Worm (Caenorhabditis elegans) whole organism, L4 larva: ENCODE measurements around the gene Y42G9A.3.
A peak's percentile ranks its signal among the peaks of the same experiment; 100 is the strongest.

ENCODE experiments used
- F49E8.2 ChIP-seq: sonication (generic microtip); optimal IDR thresholded peaks from 2 replicates; lab custom pipeline; 2016; ENCODE audit warnings: missing compliant biosample characterization, mild to moderate bottlenecking, missing genetic modification characterization, borderline replicate concordance
- T20F7.1 ChIP-seq: fragments of 200-800 bp; sonication (Bioruptor generic); optimal IDR thresholded peaks from 2 replicates; lab custom pipeline; 2018; ENCODE audit warnings: mild to moderate bottlenecking, missing genetic modification characterization, missing compliant biosample characterization
- T26A8.4 ChIP-seq: fragments of 200-800 bp; sonication (Bioruptor generic); IDR thresholded peaks from 2 replicates; pipeline ENCODE4 v1.3.6; 2022; ENCODE audit warnings: missing genetic modification characterization, missing compliant biosample characterization
- Y48G9A.11 ChIP-seq: fragments of 200-800 bp; sonication (Bioruptor generic); IDR thresholded peaks from 2 replicates; pipeline ENCODE4 v1.3.6; 2022; ENCODE audit warnings: missing genetic modification reagents, missing genetic modification characterization, missing compliant biosample characterization
- arid-1 ChIP-seq: fragments of 200-800 bp; sonication (Bioruptor generic); conservative IDR thresholded peaks from 2 replicates; pipeline ENCODE4 v1.3.6; 2022; ENCODE audit warnings: missing genetic modification reagents, missing genetic modification characterization, missing compliant biosample characterization
- ceh-28 ChIP-seq: fragments of 150-350 bp; optimal IDR thresholded peaks from 2 replicates; lab custom pipeline; 2014; ENCODE audit warnings: missing biosample characterization, missing genetic modification reagents, missing genetic modification characterization
- ceh-32 ChIP-seq: sonication (generic microtip); optimal IDR thresholded peaks from 2 replicates; lab custom pipeline; 2016; ENCODE audit warnings: mild to moderate bottlenecking, missing genetic modification characterization, missing compliant biosample characterization; ENCODE audit not compliant: poor library complexity
- ceh-82 ChIP-seq: sonication (generic microtip); optimal IDR thresholded peaks from 2 replicates; lab custom pipeline; 2017; ENCODE audit warnings: missing biosample characterization, missing genetic modification characterization
- ces-1 ChIP-seq: fragments of 150-350 bp; sonication (generic microtip); optimal IDR thresholded peaks from 4 replicates; lab custom pipeline; 2014; ENCODE audit warnings: missing biosample characterization, missing genetic modification reagents, missing genetic modification characterization
- ctbp-1 ChIP-seq: fragments of 200-800 bp; sonication (Bioruptor generic); IDR thresholded peaks from 2 replicates; pipeline ENCODE4 v1.3.6; 2022; ENCODE audit warnings: missing genetic modification reagents, missing genetic modification characterization, missing compliant biosample characterization
- daf-16 ChIP-seq, 3 experiments: sonication (generic microtip); optimal IDR thresholded peaks; 2 replicates each; lab custom pipeline; 2016 to 2017; ENCODE audit warnings: missing genetic modification characterization in 3 of 3, missing genetic modification reagents in 3 of 3, mild to moderate bottlenecking in 2 of 3, missing compliant biosample characterization in 2 of 3, missing biosample characterization in 1 of 3, moderate library complexity in 1 of 3
- daf-19 ChIP-seq: fragments of 200-800 bp; sonication (Bioruptor generic); conservative IDR thresholded peaks from 2 replicates; pipeline ENCODE4 v1.3.6; 2022; ENCODE audit warnings: missing genetic modification characterization, missing compliant biosample characterization
- dmd-6 ChIP-seq: fragments of 200-800 bp; sonication (Bioruptor generic); IDR thresholded peaks from 2 replicates; pipeline ENCODE4 v1.3.6; 2022; ENCODE audit warnings: missing genetic modification reagents, missing genetic modification characterization, missing compliant biosample characterization
- dpl-1 ChIP-seq: fragments of 150-350 bp; optimal IDR thresholded peaks from 2 replicates; lab custom pipeline; 2014; ENCODE audit warnings: missing biosample characterization, missing genetic modification reagents, missing genetic modification characterization
- duxl-1 ChIP-seq: sonication (generic microtip); optimal IDR thresholded peaks from 2 replicates; lab custom pipeline; 2016; ENCODE audit warnings: mild to moderate bottlenecking, missing genetic modification characterization, moderate library complexity, missing compliant biosample characterization; ENCODE audit not compliant: poor library complexity
- dve-1 ChIP-seq: sonication (generic microtip); optimal IDR thresholded peaks from 2 replicates; lab custom pipeline; 2017; ENCODE audit warnings: antibody characterized with exemption, mild to moderate bottlenecking, missing genetic modification characterization, missing compliant biosample characterization; ENCODE audit not compliant: insufficient read depth
- egl-43 ChIP-seq: fragments of 200-800 bp; sonication (Bioruptor generic); IDR thresholded peaks from 2 replicates; pipeline ENCODE4 v1.3.6; 2022; ENCODE audit warnings: missing genetic modification reagents, missing genetic modification characterization, missing compliant biosample characterization
- gei-8 ChIP-seq: fragments of 200-800 bp; sonication (Bioruptor generic); optimal IDR thresholded peaks from 2 replicates; lab custom pipeline; 2018; ENCODE audit warnings: mild to moderate bottlenecking, missing genetic modification characterization, missing compliant biosample characterization
- hlh-11 ChIP-seq: fragments of 200-800 bp; sonication (Bioruptor generic); optimal IDR thresholded peaks from 2 replicates; lab custom pipeline; 2018; ENCODE audit warnings: mild to moderate bottlenecking, missing genetic modification characterization, missing compliant biosample characterization
- hlh-30 ChIP-seq: sonication (generic microtip); optimal IDR thresholded peaks from 2 replicates; lab custom pipeline; 2017; ENCODE audit warnings: antibody characterized with exemption, mild to moderate bottlenecking, missing genetic modification characterization, missing compliant biosample characterization; ENCODE audit not compliant: insufficient read depth
- hmg-1.1 ChIP-seq: fragments of 200-800 bp; sonication (Bioruptor generic); IDR thresholded peaks from 2 replicates; pipeline ENCODE4 v1.3.6; 2022; ENCODE audit warnings: missing genetic modification reagents, missing genetic modification characterization, missing compliant biosample characterization
- jun-1 ChIP-seq: fragments of 150-350 bp; optimal IDR thresholded peaks from 2 replicates; lab custom pipeline; 2014; ENCODE audit warnings: missing biosample characterization, missing genetic modification reagents, missing genetic modification characterization
- lin-13 ChIP-seq: fragments of 150-350 bp; optimal IDR thresholded peaks from 2 replicates; lab custom pipeline; 2014; ENCODE audit warnings: missing biosample characterization, missing genetic modification reagents, missing genetic modification characterization
- lin-29 ChIP-seq: fragments of 200-800 bp; sonication (Bioruptor generic); IDR thresholded peaks from 2 replicates; pipeline ENCODE4 v1.3.6; 2022; ENCODE audit warnings: missing genetic modification reagents, missing genetic modification characterization, missing compliant biosample characterization
- lin-39 ChIP-seq: fragments of 150-350 bp; optimal IDR thresholded peaks from 2 replicates; lab custom pipeline; 2014; ENCODE audit warnings: missing biosample characterization, missing genetic modification reagents, missing genetic modification characterization
- lsy-2 ChIP-seq, 2 experiments: fragments of 150-350 bp in 1 of 2; sonication (generic microtip) in 1 of 2; optimal IDR thresholded peaks; 2 replicates each; lab custom pipeline; 2014 to 2017; ENCODE audit warnings: missing biosample characterization in 2 of 2, missing genetic modification characterization in 2 of 2
- madf-5 ChIP-seq, 2 experiments: fragments of 200-800 bp; sonication (Bioruptor generic); IDR thresholded peaks; 2 replicates each; pipeline ENCODE4 v1.3.6; 2022; ENCODE audit warnings: missing compliant biosample characterization in 2 of 2, missing genetic modification characterization in 2 of 2
- mdt-29 ChIP-seq: fragments of 200-800 bp; sonication (Bioruptor generic); IDR thresholded peaks from 2 replicates; pipeline ENCODE4 v1.3.6; 2022; ENCODE audit warnings: missing genetic modification reagents, missing genetic modification characterization, missing compliant biosample characterization
- mes-2 ChIP-seq: sonication (generic microtip); optimal IDR thresholded peaks from 2 replicates; lab custom pipeline; 2016; ENCODE audit warnings: missing genotype, mild to moderate bottlenecking, missing genetic modification characterization, missing compliant biosample characterization; ENCODE audit not compliant: poor library complexity, severe bottlenecking
- mxl-2 ChIP-seq: fragments of 200-800 bp; sonication (Bioruptor generic); conservative IDR thresholded peaks from 2 replicates; pipeline ENCODE4 v1.3.6; 2022; ENCODE audit warnings: missing genetic modification reagents, missing genetic modification characterization, missing compliant biosample characterization
- nhr-10 ChIP-seq: fragments of 150-350 bp; optimal IDR thresholded peaks from 2 replicates; lab custom pipeline; 2014; ENCODE audit warnings: missing biosample characterization, missing genetic modification characterization
- nhr-102 ChIP-seq: sonication (generic microtip); optimal IDR thresholded peaks from 2 replicates; lab custom pipeline; 2016; ENCODE audit warnings: mild to moderate bottlenecking, missing genetic modification characterization, moderate library complexity, missing compliant biosample characterization
- nhr-11 ChIP-seq: fragments of 150-350 bp; optimal IDR thresholded peaks from 2 replicates; lab custom pipeline; 2014; ENCODE audit warnings: missing biosample characterization, missing genetic modification characterization
- nhr-48 ChIP-seq: sonication (generic microtip); optimal IDR thresholded peaks from 2 replicates; lab custom pipeline; 2016; ENCODE audit warnings: mild to moderate bottlenecking, missing genetic modification characterization, missing compliant biosample characterization
- nhr-77 ChIP-seq: fragments of 150-350 bp; optimal IDR thresholded peaks from 2 replicates; lab custom pipeline; 2014; ENCODE audit warnings: missing biosample characterization, missing genetic modification characterization
- pha-4 ChIP-seq, 2 experiments: fragments of 150-350 bp in 1 of 2; fragments of 200-800 bp in 1 of 2; sonication (Bioruptor generic) in 1 of 2; IDR thresholded peaks in 1 of 2; optimal IDR thresholded peaks in 1 of 2; 2 replicates each; pipeline versions ENCODE4 v1.3.6 to Lab custom; 2014 to 2022; ENCODE audit warnings: missing genetic modification characterization in 2 of 2, missing genetic modification reagents in 2 of 2, missing biosample characterization in 1 of 2, missing compliant biosample characterization in 1 of 2
- rbr-2 ChIP-seq: sonication (generic microtip); optimal IDR thresholded peaks from 2 replicates; lab custom pipeline; 2016; ENCODE audit warnings: missing genotype, missing genetic modification characterization, missing compliant biosample characterization
- saeg-2 ChIP-seq: fragments of 200-800 bp; sonication (Bioruptor generic); IDR thresholded peaks from 2 replicates; pipeline ENCODE4 v1.3.6; 2022; ENCODE audit warnings: missing genetic modification reagents, missing genetic modification characterization, missing compliant biosample characterization
- sdz-12 ChIP-seq: fragments of 200-800 bp; sonication (Bioruptor generic); optimal IDR thresholded peaks from 2 replicates; lab custom pipeline; 2018; ENCODE audit warnings: mild to moderate bottlenecking, missing genetic modification characterization, missing compliant biosample characterization
- set-16 ChIP-seq: fragments of 200-800 bp; sonication (Bioruptor generic); IDR thresholded peaks from 2 replicates; pipeline ENCODE4 v1.3.6; 2022; ENCODE audit warnings: missing genetic modification reagents, missing genetic modification characterization, missing compliant biosample characterization
- spr-1 ChIP-seq: sonication (generic microtip); optimal IDR thresholded peaks from 2 replicates; lab custom pipeline; 2016; ENCODE audit warnings: mild to moderate bottlenecking, missing genetic modification characterization, missing compliant biosample characterization
- unc-62 ChIP-seq, 3 experiments: fragments of 150-350 bp in 1 of 3; sonication (generic microtip); optimal IDR thresholded peaks in 2 of 3; peaks in 1 of 3; 1 replicate in 1 of 3; 2 replicates in 2 of 3; lab custom pipeline; 2014 to 2017; ENCODE audit warnings: missing biosample characterization in 3 of 3, missing genetic modification characterization in 3 of 3, missing genetic modification reagents in 3 of 3, missing genotype in 1 of 3
- zfp-3 ChIP-seq: fragments of 200-800 bp; sonication (Bioruptor generic); conservative IDR thresholded peaks from 2 replicates; pipeline ENCODE4 v1.3.6; 2022; ENCODE audit warnings: missing genetic modification reagents, missing genetic modification characterization, missing compliant biosample characterization
- zip-11 ChIP-seq: fragments of 200-800 bp; sonication (Bioruptor generic); IDR thresholded peaks from 2 replicates; pipeline ENCODE4 v1.3.6; 2022; ENCODE audit warnings: missing genetic modification characterization, missing compliant biosample characterization
- ztf-7 ChIP-seq: fragments of 150-350 bp; optimal IDR thresholded peaks from 2 replicates; lab custom pipeline; 2014; ENCODE audit warnings: missing biosample characterization, missing genetic modification characterization

Y42G9A.3 gene

DNA sequence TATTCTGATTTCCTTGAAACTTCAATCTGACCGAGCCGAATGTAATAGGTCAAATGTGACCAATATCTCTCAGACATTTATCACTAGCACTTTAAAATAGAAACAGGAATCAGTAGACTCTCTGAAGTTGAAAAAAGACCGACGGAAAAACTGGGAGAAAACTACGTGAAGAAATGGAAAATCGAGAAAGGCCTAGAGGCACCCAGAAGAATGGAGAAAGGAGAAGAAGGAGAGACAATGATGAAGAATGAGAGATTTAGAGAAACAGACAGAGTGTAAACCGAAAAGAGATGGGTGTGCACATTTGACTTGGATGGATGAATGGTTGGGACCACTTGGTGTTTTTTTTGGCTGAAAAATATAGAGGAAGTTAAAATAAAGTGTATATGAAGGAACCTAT, 24.0 kb downstream of the Y42G9A.3 start (continued):
- TF ChIP-seq set-16 (GFP tag; lab: Robert Waterston, UW) (no peak), T20F7.1 (GFP tag; lab: Kevin White, UChicago) (peak; percentile 8), nhr-102 (tag; lab: Kevin White, UChicago) (no peak), zfp-3 (GFP tag; lab: Robert Waterston, UW) (0 out of 2 replicates have a peak, but pooled peaks have one; percentile 31), nhr-10 (tag; lab: Kevin White, UChicago) (no peak), gei-8 (no peak), madf-5 (GFP tag; IDR thresholded peaks at IDR 0.05; lab: Robert Waterston, UW) (no peak), jun-1 (tag; lab: Kevin White, UChicago) (no peak), Y48G9A.11 (GFP tag; lab: Robert Waterston, UW) (no peak), lin-39 (tag; lab: Kevin White, UChicago) (no peak), daf-19 (GFP tag; lab: Robert Waterston, UW) (no peak), lsy-2 (tag; optimal IDR thresholded peaks at IDR 0.05; lab: Kevin White, UChicago) (peak; percentile 18 to 67), mxl-2 (no peak), mdt-29 (GFP tag; lab: Robert Waterston, UW) (peak; percentile 62), ceh-32 (no peak), spr-1 (tag; lab: Kevin White, UChicago) (no peak), hlh-30 (tag; lab: Kevin White, UChicago) (peak; percentile 26), ctbp-1 (GFP tag; lab: Robert Waterston, UW) (0 out of 2 replicates have a peak, but pooled peaks have one; percentile 7), nhr-48 (peak; percentile 22), lin-29 (GFP tag; lab: Robert Waterston, UW) (no peak)
- TF ChIP-seq, all 104 proteins: peak for 20

- TF ChIP-seq dpl-1 (peak; percentile 74), nhr-77 (peak; percentile 72), ztf-7 (tag; lab: Kevin White, UChicago) (peak; percentile 4), hlh-11 (tag; lab: Kevin White, UChicago) (peak; percentile 56), unc-62 (GFP tag; optimal IDR thresholded peaks at IDR 0.05 in 1 of 2; lab: Kevin White, UChicago) (peak in 1 of 2 experiments; percentile 80), unc-62 (tag; optimal IDR thresholded peaks at IDR 0.05; lab: Kevin White, UChicago) (no peak), mes-2 (tag; lab: Kevin White, UChicago) (peak; percentile 79), daf-16 (GFP tag; optimal IDR thresholded peaks at IDR 0.05; lab: Kevin White, UChicago) (no peak), daf-16 (tag; optimal IDR thresholded peaks at IDR 0.05; lab: Kevin White, UChicago) (peak; percentile 22), nhr-48 (no peak), lin-29 (GFP tag; lab: Robert Waterston, UW) (no peak), duxl-1 (tag; lab: Kevin White, UChicago) (peak; percentile 5), zip-11 (GFP tag; lab: Robert Waterston, UW) (no peak), arid-1 (GFP tag; lab: Robert Waterston, UW) (no peak), hlh-30 (tag; lab: Kevin White, UChicago) (peak; percentile 37), dmd-6 (GFP tag; lab: Robert Waterston, UW) (peak; percentile 53), egl-43 (GFP tag; lab: Robert Waterston, UW) (no peak), sdz-12 (GFP tag; lab: Kevin White, UChicago) (no peak), pha-4 (GFP tag; IDR thresholded peaks at IDR 0.05; lab: Robert Waterston, UW) (no peak), pha-4 (tag; optimal IDR thresholded peaks at IDR 0.05; lab: Kevin White, UChicago) (peak; percentile 30), saeg-2 (GFP tag; lab: Robert Waterston, UW) (no peak), F49E8.2 (tag; lab: Kevin White, UChicago) (no peak), T26A8.4 (GFP tag; lab: Robert Waterston, UW) (peak; percentile 29; the same call in 1 of the 2 replicates), hmg-1.1 (GFP tag; lab: Robert Waterston, UW) (0 out of 2 replicates have a peak, but pooled peaks have one; percentile 29), lin-13 (GFP tag; lab: Kevin White, UChicago) (peak; percentile 23), ces-1 (GFP tag; lab: Kevin White, UChicago) (no peak), ceh-82 (no peak), dve-1 (tag; lab: Kevin White, UChicago) (peak; percentile 72), rbr-2 (peak; percentile 52), ceh-28 (tag; lab: Kevin White, UChicago) (no peak), nhr-102 (tag; lab: Kevin White, UChicago) (peak; percentile 15), lsy-2 (tag; optimal IDR thresholded peaks at IDR 0.05; lab: Kevin White, UChicago) (peak in 1 of 2 experiments; percentile 84), nhr-11 (tag; lab: Kevin White, UChicago) (peak; percentile 60)
Observed at ce11 chrIII:6173020-6173597, 27.1 kb downstream of the Y42G9A.3 start, which contains the start of the genes abcf-3 and F42A10.5. abcf-3 (plus strand) TSS chrIII:6173403. F42A10.5 (minus strand) TSS chrIII:6173477.
